Worm (Caenorhabditis elegans) whole organism, early embryonic: ENCODE results near the gene C16C8.7.

Experiments used
- ets-7 ChIP-seq: sonication (generic microtip); optimal IDR thresholded peaks from 2 replicates; lab custom pipeline; 2016; ENCODE audit warnings: missing genotype, missing genetic modification characterization, missing compliant biosample characterization
- sea-1 ChIP-seq: fragments of 200-800 bp; sonication (Bioruptor generic); conservative IDR thresholded peaks from 2 replicates; pipeline ENCODE4 v1.3.6; 2022; ENCODE audit warnings: missing genetic modification characterization, missing compliant biosample characterization
- tbx-11 ChIP-seq: fragments of 200-800 bp; sonication (Bioruptor generic); IDR thresholded peaks from 2 replicates; pipeline ENCODE4 v1.3.6; 2022; ENCODE audit warnings: missing genetic modification characterization, missing compliant biosample characterization

DNA sequence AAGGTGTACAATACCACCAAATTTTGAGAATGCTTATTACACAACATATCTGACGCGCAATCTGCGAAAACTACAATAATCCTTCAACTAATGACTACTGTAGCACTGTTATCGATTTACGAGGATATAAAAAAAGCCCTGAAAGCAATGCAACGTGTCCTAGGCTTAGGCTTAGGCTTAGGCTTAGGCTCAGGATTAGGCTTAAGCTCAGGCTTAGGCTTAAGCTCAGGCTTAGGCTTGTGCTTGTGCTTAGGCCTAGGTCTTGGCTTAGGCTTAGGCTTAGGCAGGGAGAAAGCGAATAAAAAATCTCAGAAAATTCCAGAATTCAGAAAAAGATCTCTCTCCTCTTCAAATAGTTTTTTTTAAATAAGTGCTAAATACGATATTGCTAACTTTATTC lies 749 bp downstream of the C16C8.7 start:
- no peak for TF ChIP-seq sea-1 (GFP tag; lab: Robert Waterston, UW)
- no peak for TF ChIP-seq tbx-11 (GFP tag; lab: Robert Waterston, UW)
- TF ChIP-seq ets-7 (tag; lab: Kevin White, UChicago) = no peak
